Fruit fly (Drosophila melanogaster) whole organism, embryonic: ENCODE results near the gene Trxr1.

Experiments used
- CG10147 ChIP-seq: fragments of 200-800 bp; sonication (Bioruptor generic); optimal IDR thresholded peaks from 2 replicates; lab custom pipeline; 2019; ENCODE audit warnings: missing biosample characterization, mild to moderate bottlenecking, missing genetic modification characterization, moderate library complexity
- CG11504 ChIP-seq: fragments of 200-800 bp; sonication (Bioruptor generic); optimal IDR thresholded peaks from 3 replicates; lab custom pipeline; 2019; ENCODE audit warnings: missing biosample characterization, mild to moderate bottlenecking, missing genetic modification characterization, moderate library complexity
- CG12155 ChIP-seq: fragments of 200-800 bp; sonication (Bioruptor generic); optimal IDR thresholded peaks from 3 replicates; lab custom pipeline; 2016; ENCODE audit warnings: missing biosample characterization, missing genetic modification characterization
- CG12391 ChIP-seq: fragments of 200-800 bp; sonication (Bioruptor generic); optimal IDR thresholded peaks from 3 replicates; lab custom pipeline; 2018; ENCODE audit warnings: missing biosample characterization, mild to moderate bottlenecking, missing genetic modification characterization, moderate library complexity
- CG13424 ChIP-seq: fragments of 200-800 bp; sonication (Bioruptor generic); optimal IDR thresholded peaks from 2 replicates; lab custom pipeline; 2019; ENCODE audit warnings: missing biosample characterization, mild to moderate bottlenecking, missing genetic modification characterization, moderate library complexity
- CG13624 ChIP-seq: fragments of 200-800 bp; sonication (Bioruptor generic); optimal IDR thresholded peaks from 2 replicates; lab custom pipeline; 2016; ENCODE audit warnings: missing biosample characterization, missing genetic modification characterization
- CG13775 ChIP-seq: fragments of 200-800 bp; sonication (Bioruptor generic); optimal IDR thresholded peaks from 3 replicates; lab custom pipeline; 2017; ENCODE audit warnings: missing biosample characterization, mild to moderate bottlenecking, missing genetic modification characterization
- CG13894 ChIP-seq: fragments of 200-800 bp; sonication (Bioruptor generic); optimal IDR thresholded peaks from 3 replicates; lab custom pipeline; 2018; ENCODE audit warnings: missing biosample characterization, mild to moderate bottlenecking, missing genetic modification characterization, moderate library complexity
- CG14710 ChIP-seq: fragments of 200-800 bp; sonication (Bioruptor generic); optimal IDR thresholded peaks from 3 replicates; lab custom pipeline; 2019; ENCODE audit warnings: missing biosample characterization, mild to moderate bottlenecking, missing genetic modification characterization, moderate library complexity
- CG17385 ChIP-seq: fragments of 200-800 bp; sonication (Bioruptor generic); optimal IDR thresholded peaks from 3 replicates; lab custom pipeline; 2018; ENCODE audit warnings: missing biosample characterization, mild to moderate bottlenecking, missing genetic modification characterization
- CG18262 ChIP-seq: fragments of 200-800 bp; optimal IDR thresholded peaks from 3 replicates; lab custom pipeline; 2019; ENCODE audit warnings: missing biosample characterization, mild to moderate bottlenecking, missing genetic modification characterization, moderate library complexity
- CG18476 ChIP-seq: fragments of 200-800 bp; sonication (Bioruptor generic); optimal IDR thresholded peaks from 2 replicates; lab custom pipeline; 2016; ENCODE audit warnings: missing biosample characterization, mild to moderate bottlenecking, missing genetic modification characterization
- CG2116 ChIP-seq: fragments of 200-800 bp; sonication (Bioruptor generic); optimal IDR thresholded peaks from 3 replicates; lab custom pipeline; 2018; ENCODE audit warnings: missing biosample characterization, mild to moderate bottlenecking, missing genetic modification characterization
- CG33557 ChIP-seq: fragments of 200-800 bp; sonication (Bioruptor generic); optimal IDR thresholded peaks from 2 replicates; lab custom pipeline; 2019; ENCODE audit warnings: missing biosample characterization, mild to moderate bottlenecking, missing genetic modification characterization, moderate library complexity
- CG4820 ChIP-seq: fragments of 200-800 bp; sonication (Bioruptor generic); optimal IDR thresholded peaks from 3 replicates; lab custom pipeline; 2016; ENCODE audit warnings: missing biosample characterization, missing genetic modification characterization
- CG6254 ChIP-seq: fragments of 200-800 bp; sonication (Bioruptor generic); optimal IDR thresholded peaks from 3 replicates; lab custom pipeline; 2017; ENCODE audit warnings: mild to moderate bottlenecking, missing biosample characterization, missing genetic modification reagents, missing genetic modification characterization
- CG6854 ChIP-seq: fragments of 200-800 bp; sonication (Bioruptor generic); optimal IDR thresholded peaks from 3 replicates; lab custom pipeline; 2017; ENCODE audit warnings: missing biosample characterization, mild to moderate bottlenecking, missing genetic modification characterization
- CG8290 ChIP-seq, 3 experiments: fragments of 200-800 bp; sonication (Bioruptor generic); optimal IDR thresholded peaks; 2 replicates each; lab custom pipeline; 2016 to 2019; ENCODE audit warnings: missing biosample characterization in 3 of 3, missing genetic modification characterization in 3 of 3, mild to moderate bottlenecking in 2 of 3, moderate library complexity in 1 of 3
- CG9215 ChIP-seq: fragments of 200-800 bp; sonication (Bioruptor generic); IDR thresholded peaks from 2 replicates; pipeline ENCODE4 v1.3.6; 2022; ENCODE audit warnings: missing biosample characterization, missing genetic modification characterization
- CG9932 ChIP-seq: fragments of 200-800 bp; sonication (Bioruptor generic); IDR thresholded peaks from 2 replicates; pipeline ENCODE4 v1.3.6; 2022; ENCODE audit warnings: missing biosample characterization, missing genetic modification characterization
- Drgx ChIP-seq: fragments of 200-800 bp; sonication (Bioruptor generic); IDR thresholded peaks from 2 replicates; pipeline ENCODE4 v1.3.6; 2022; ENCODE audit warnings: missing biosample characterization, missing genetic modification characterization
- E2f1 ChIP-seq: fragments of 200-800 bp; sonication (Bioruptor generic); IDR thresholded peaks from 2 replicates; pipeline ENCODE4 v1.3.6; 2022; ENCODE audit warnings: missing biosample characterization, missing genetic modification characterization
- E2f2 ChIP-seq: fragments of 200-800 bp; sonication (Bioruptor generic); IDR thresholded peaks from 2 replicates; pipeline ENCODE4 v1.3.6; 2022; ENCODE audit warnings: missing biosample characterization, missing genetic modification characterization
- Elba2 ChIP-seq: fragments of 200-800 bp; sonication (Bioruptor generic); optimal IDR thresholded peaks from 3 replicates; lab custom pipeline; 2016; ENCODE audit warnings: missing biosample characterization, missing genetic modification characterization
- Fer2 ChIP-seq: fragments of 200-800 bp; sonication (Bioruptor generic); optimal IDR thresholded peaks from 2 replicates; lab custom pipeline; 2018; ENCODE audit warnings: missing biosample characterization, mild to moderate bottlenecking, missing genetic modification characterization, moderate library complexity
- H15 ChIP-seq: fragments of 200-800 bp; sonication (Bioruptor generic); IDR thresholded peaks from 3 replicates; pipeline ENCODE4 v1.3.6; 2022; ENCODE audit warnings: missing biosample characterization, missing genetic modification characterization
- H2.0 ChIP-seq: fragments of 200-800 bp; sonication (Bioruptor generic); IDR thresholded peaks from 2 replicates; pipeline ENCODE4 v1.3.6; 2022; ENCODE audit warnings: missing biosample characterization, missing genetic modification characterization
- Med ChIP-seq: fragments of 200-800 bp; sonication (Bioruptor generic); peaks from one replicate; lab custom pipeline; 2016; ENCODE audit warnings: missing biosample characterization, missing genetic modification characterization, mild to moderate bottlenecking, inconsistent platforms, moderate library complexity
- NfI ChIP-seq: fragments of 200-800 bp; sonication (Bioruptor generic); optimal IDR thresholded peaks from 3 replicates; lab custom pipeline; 2018; ENCODE audit warnings: missing biosample characterization, mild to moderate bottlenecking, missing genetic modification characterization, moderate library complexity
- Pdp1 ChIP-seq, 2 experiments: fragments of 200-800 bp; sonication (Bioruptor generic); optimal IDR thresholded peaks; 3 replicates each; lab custom pipeline; 2016; ENCODE audit warnings: missing biosample characterization in 2 of 2, missing genetic modification characterization in 2 of 2, mild to moderate bottlenecking in 1 of 2, moderate library complexity in 1 of 2
- Ptx1 ChIP-seq: fragments of 200-800 bp; sonication (Bioruptor generic); IDR thresholded peaks from 2 replicates; pipeline ENCODE4 v1.3.6; 2022; ENCODE audit warnings: missing biosample characterization, missing genetic modification characterization
- Rfx ChIP-seq: fragments of 200-800 bp; sonication (Bioruptor generic); IDR thresholded peaks from 2 replicates; pipeline ENCODE4 v1.3.6; 2022; ENCODE audit warnings: missing biosample characterization, missing genetic modification characterization
- Stat92E ChIP-seq, 3 experiments: fragments of >200 bp in 2 of 3; fragments of 200-800 bp in 1 of 3; sonication (Bioruptor generic) in 1 of 3; optimal IDR thresholded peaks; 2 replicates each; lab custom pipeline; 2017 to 2019; ENCODE audit warnings: missing biosample characterization in 3 of 3, missing genetic modification characterization in 3 of 3, mild to moderate bottlenecking in 1 of 3, moderate library complexity in 1 of 3
- al ChIP-seq: fragments of 200-800 bp; sonication (Bioruptor generic); IDR thresholded peaks from 2 replicates; pipeline ENCODE4 v1.3.6; 2022; ENCODE audit warnings: missing biosample characterization, missing genetic modification characterization
- amos ChIP-seq: fragments of 200-800 bp; sonication (Bioruptor generic); IDR thresholded peaks from 2 replicates; pipeline ENCODE4 v1.3.6; 2022; ENCODE audit warnings: missing biosample characterization, missing genetic modification characterization; ENCODE audit not compliant: partially characterized antibody
- az2 ChIP-seq: fragments of 200-800 bp; sonication (Bioruptor generic); optimal IDR thresholded peaks from 3 replicates; lab custom pipeline; 2016; ENCODE audit warnings: missing biosample characterization, missing genetic modification characterization
- danr ChIP-seq: fragments of 200-800 bp; sonication (Bioruptor generic); IDR thresholded peaks from 2 replicates; pipeline ENCODE4 v1.3.6; 2022; ENCODE audit warnings: missing biosample characterization, missing genetic modification characterization
- dpn ChIP-seq, 2 experiments: fragments of 200-800 bp; sonication (Bioruptor generic); optimal IDR thresholded peaks; 3 replicates each; lab custom pipeline; 2016; ENCODE audit warnings: missing biosample characterization in 2 of 2, missing genetic modification characterization in 2 of 2
- fd102C ChIP-seq: fragments of 200-800 bp; sonication (Bioruptor generic); optimal IDR thresholded peaks from 2 replicates; lab custom pipeline; 2018; ENCODE audit warnings: missing biosample characterization, mild to moderate bottlenecking, missing genetic modification characterization, moderate library complexity
- fru ChIP-seq: fragments of >200 bp; optimal IDR thresholded peaks from 2 replicates; lab custom pipeline; 2017
- gsb-n ChIP-seq: fragments of 200-800 bp; sonication (Bioruptor generic); optimal IDR thresholded peaks from 3 replicates; lab custom pipeline; 2018; ENCODE audit warnings: missing biosample characterization, mild to moderate bottlenecking, missing genetic modification characterization
- her ChIP-seq: fragments of 200-800 bp; sonication (Bioruptor generic); optimal IDR thresholded peaks from 2 replicates; lab custom pipeline; 2016; ENCODE audit warnings: missing biosample characterization, missing genetic modification characterization
- ind ChIP-seq: fragments of 200-800 bp; sonication (Bioruptor generic); optimal IDR thresholded peaks from 3 replicates; lab custom pipeline; 2016; ENCODE audit warnings: missing biosample characterization, missing genetic modification characterization
- jigr1 ChIP-seq: fragments of 200-800 bp; sonication (Bioruptor generic); IDR thresholded peaks from 3 replicates; pipeline ENCODE4 v1.3.6; 2022; ENCODE audit warnings: missing biosample characterization, missing genetic modification characterization
- kay ChIP-seq: fragments of 200-800 bp; sonication (Bioruptor generic); optimal IDR thresholded peaks from 2 replicates; lab custom pipeline; 2016; ENCODE audit warnings: missing biosample characterization, missing genetic modification characterization
- odd ChIP-seq: fragments of 200-800 bp; sonication (Bioruptor generic); optimal IDR thresholded peaks from 2 replicates; lab custom pipeline; 2017; ENCODE audit warnings: missing biosample characterization, mild to moderate bottlenecking, missing genetic modification characterization
- row ChIP-seq: fragments of 200-800 bp; sonication (Bioruptor generic); IDR thresholded peaks from 3 replicates; pipeline ENCODE4 v1.3.6; 2022; ENCODE audit warnings: missing biosample characterization, missing genetic modification characterization
- sqz ChIP-seq: fragments of 200-800 bp; sonication (Bioruptor generic); optimal IDR thresholded peaks from 3 replicates; lab custom pipeline; 2018; ENCODE audit warnings: missing biosample characterization, mild to moderate bottlenecking, missing genetic modification characterization
- sr ChIP-seq: fragments of 200-800 bp; sonication (Bioruptor generic); IDR thresholded peaks from 3 replicates; pipeline ENCODE4 v1.3.6; 2022; ENCODE audit warnings: missing biosample characterization, missing genetic modification characterization

The Trxr1 gene

DNA sequence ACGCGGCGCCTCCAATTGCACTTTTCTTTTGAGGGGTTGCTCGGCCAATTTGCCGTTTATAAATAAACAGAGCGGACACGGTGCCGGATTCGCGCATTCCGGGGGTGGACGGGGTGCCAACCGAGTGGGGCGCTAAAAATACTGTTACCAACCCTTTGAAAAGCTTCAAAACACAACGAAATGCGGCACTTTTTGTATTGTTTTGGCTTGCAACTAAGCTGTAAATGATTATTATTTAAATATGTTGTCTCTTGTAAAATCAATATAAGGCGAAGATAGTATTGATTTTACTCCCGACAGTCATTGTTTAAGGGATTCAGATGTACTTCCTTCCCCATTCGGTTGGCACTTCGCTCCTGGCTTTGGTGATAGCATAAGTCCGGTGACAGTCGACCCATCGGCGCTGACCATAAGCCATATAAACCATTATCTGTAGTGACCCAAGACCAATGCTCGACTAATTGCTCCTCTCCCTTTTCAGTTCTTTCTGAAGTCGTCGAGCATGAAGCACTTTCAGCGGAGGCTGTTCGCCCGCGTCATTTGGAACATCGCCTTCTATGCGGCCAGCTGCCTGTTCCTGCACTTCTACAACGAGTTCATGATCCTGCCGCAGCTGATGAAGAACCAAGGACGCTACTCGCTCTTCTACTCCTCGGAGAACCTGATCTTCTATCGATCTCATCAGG lies 31.6 kb downstream of the Trxr1 start, which contains the start of gene CG15343 (continued):
- TF ChIP-seq Ptx1 (GFP tag; lab: Robert Waterston, UW): peak; percentile 37; the same call in 1 of the 2 replicates
- TF ChIP-seq E2f1 (GFP tag; lab: Robert Waterston, UW): peak; percentile 39; the same call in 1 of the 2 replicates
- TF ChIP-seq CG14710 (tag; lab: Kevin White, UChicago): no peak
- no peak for TF ChIP-seq CG4820 (GFP tag; lab: Kevin White, UChicago)
- TF ChIP-seq odd (GFP tag; lab: Kevin White, UChicago): no peak
- peak; percentile 79 for TF ChIP-seq row
- no peak for TF ChIP-seq gsb-n
- TF ChIP-seq dpn (GFP tag; optimal IDR thresholded peaks at IDR 0.05; lab: Kevin White, UChicago): peak; percentile 9 to 29
- peak; percentile 10 for TF ChIP-seq CG18262 (tag; lab: Kevin White, UChicago)
- no peak for TF ChIP-seq CG10147
- no peak for TF ChIP-seq CG18476 (GFP tag; lab: Kevin White, UChicago)
- TF ChIP-seq H2.0 (GFP tag; lab: Robert Waterston, UW): 0 out of 2 replicates have a peak, but pooled peaks have one; percentile 23
- TF ChIP-seq Drgx: peak; percentile 58
- peak; percentile 74 for TF ChIP-seq Rfx (GFP tag; lab: Robert Waterston, UW)
- TF ChIP-seq CG12391: peak; percentile 5
- no peak for TF ChIP-seq CG6854 (GFP tag; lab: Kevin White, UChicago)
- no peak for TF ChIP-seq sqz (GFP tag; lab: Kevin White, UChicago)
- no peak for TF ChIP-seq fd102C (GFP tag; lab: Kevin White, UChicago)
- no peak for TF ChIP-seq her (GFP tag; lab: Kevin White, UChicago)
- TF ChIP-seq CG2116 (GFP tag; lab: Kevin White, UChicago): no peak
- TF ChIP-seq CG9932: peak; percentile 62
- no peak for TF ChIP-seq CG33557 (GFP tag; lab: Kevin White, UChicago)
- no peak for TF ChIP-seq E2f2
- no peak for TF ChIP-seq CG8290 (GFP tag; optimal IDR thresholded peaks at IDR 0.05; lab: Kevin White, UChicago)
- TF ChIP-seq CG8290 (tag; optimal IDR thresholded peaks at IDR 0.05; lab: Kevin White, UChicago): peak in 1 of 2 experiments; percentile 66
- TF ChIP-seq H15 (GFP tag; lab: Robert Waterston, UW): no peak
- TF ChIP-seq CG9215 (GFP tag; lab: Robert Waterston, UW): peak; percentile 34; the same call in 1 of the 2 replicates
- peak; percentile 15 for TF ChIP-seq CG13424 (tag; lab: Kevin White, UChicago)
- TF ChIP-seq az2: peak; percentile 37
- TF ChIP-seq Pdp1 (GFP tag; optimal IDR thresholded peaks at IDR 0.05; lab: Kevin White, UChicago): peak; percentile 5 to 42
- TF ChIP-seq sr (GFP tag; lab: Robert Waterston, UW): no peak
- peak; percentile 1 for TF ChIP-seq NfI (GFP tag; lab: Kevin White, UChicago)
- TF ChIP-seq CG13624: peak; percentile 15
- TF ChIP-seq Med (GFP tag; lab: Kevin White, UChicago): peak; percentile 87
- no peak for TF ChIP-seq Stat92E (GFP tag; optimal IDR thresholded peaks at IDR 0.05; lab: Kevin White, UChicago)
- peak; percentile 46 for TF ChIP-seq ind (GFP tag; lab: Kevin White, UChicago)
- no peak for TF ChIP-seq CG17385 (GFP tag; lab: Kevin White, UChicago)
- TF ChIP-seq kay: no peak
- TF ChIP-seq fru (lab: Kevin White, UChicago): no peak
- peak; percentile 32 for TF ChIP-seq amos
- no peak for TF ChIP-seq CG13775 (GFP tag; lab: Kevin White, UChicago)
- TF ChIP-seq CG6254: no peak
- peak; percentile 45 for TF ChIP-seq CG11504
- no peak for TF ChIP-seq Fer2 (tag; lab: Kevin White, UChicago)
- TF ChIP-seq jigr1: no peak
- no peak for TF ChIP-seq Elba2 (GFP tag; lab: Kevin White, UChicago)
- TF ChIP-seq CG12155: peak; percentile 11
- TF ChIP-seq CG13894 (tag; lab: Kevin White, UChicago): no peak
- TF ChIP-seq danr (GFP tag; lab: Robert Waterston, UW): no peak
- TF ChIP-seq al (GFP tag; lab: Robert Waterston, UW): peak; percentile 34; the same call in 1 of the 2 replicates
